Fruit fly (Drosophila melanogaster) whole organism, wandering third instar larva: ENCODE measurements around the gene ebi.

ENCODE experiments used
- Abd-B ChIP-seq: fragments of >200 bp; optimal IDR thresholded peaks from 2 replicates; lab custom pipeline; 2017; ENCODE audit warnings: missing biosample characterization, missing genetic modification characterization
- CrebA ChIP-seq: fragments of 200-800 bp; sonication (Bioruptor generic); optimal IDR thresholded peaks from 2 replicates; lab custom pipeline; 2016; ENCODE audit warnings: missing biosample characterization, mild to moderate bottlenecking, missing genetic modification characterization, borderline replicate concordance
- HLH106 ChIP-seq: fragments of 200-800 bp; optimal IDR thresholded peaks from 3 replicates; lab custom pipeline; 2019; ENCODE audit warnings: missing biosample characterization, mild to moderate bottlenecking, missing genetic modification characterization, moderate library complexity
- Jra ChIP-seq: sonication (Bioruptor generic); optimal IDR thresholded peaks from 2 replicates; lab custom pipeline; 2016; ENCODE audit warnings: missing biosample characterization, missing genetic modification characterization
- N ChIP-seq: fragments of >200 bp; optimal IDR thresholded peaks from 2 replicates; lab custom pipeline; 2018; ENCODE audit warnings: missing biosample characterization, missing external identifiers, missing genetic modification characterization
- br ChIP-seq: fragments of 200-800 bp; sonication (Bioruptor generic); optimal IDR thresholded peaks from 2 replicates; lab custom pipeline; 2016; ENCODE audit warnings: missing biosample characterization, missing genetic modification characterization
- brk ChIP-seq: fragments of 200-800 bp; sonication (Bioruptor generic); optimal IDR thresholded peaks from 2 replicates; lab custom pipeline; 2016; ENCODE audit warnings: missing biosample characterization, mild to moderate bottlenecking, missing genetic modification characterization
- foxo ChIP-seq, 2 experiments: fragments of 200-800 bp; sonication (Bioruptor generic); optimal IDR thresholded peaks; 2 replicates in 1 of 2; 3 replicates in 1 of 2; lab custom pipeline; 2016 to 2017; ENCODE audit warnings: missing biosample characterization in 2 of 2, missing genetic modification characterization in 2 of 2
- h ChIP-seq: fragments of 200-800 bp; sonication (Bioruptor generic); optimal IDR thresholded peaks from 3 replicates; lab custom pipeline; 2016; ENCODE audit warnings: missing biosample characterization, mild to moderate bottlenecking, missing genetic modification characterization
- psq ChIP-seq: fragments of 200-800 bp; sonication (Bioruptor generic); optimal IDR thresholded peaks from 3 replicates; lab custom pipeline; 2017; ENCODE audit warnings: missing biosample characterization, mild to moderate bottlenecking, missing genetic modification characterization, moderate library complexity
- tai ChIP-seq: sonication (Bioruptor generic); optimal IDR thresholded peaks from 2 replicates; lab custom pipeline; 2016; ENCODE audit warnings: missing biosample characterization, missing genetic modification characterization
- usp ChIP-seq: fragments of >200 bp; optimal IDR thresholded peaks from 2 replicates; lab custom pipeline; 2017; ENCODE audit warnings: missing biosample characterization, missing genetic modification characterization

DNA sequence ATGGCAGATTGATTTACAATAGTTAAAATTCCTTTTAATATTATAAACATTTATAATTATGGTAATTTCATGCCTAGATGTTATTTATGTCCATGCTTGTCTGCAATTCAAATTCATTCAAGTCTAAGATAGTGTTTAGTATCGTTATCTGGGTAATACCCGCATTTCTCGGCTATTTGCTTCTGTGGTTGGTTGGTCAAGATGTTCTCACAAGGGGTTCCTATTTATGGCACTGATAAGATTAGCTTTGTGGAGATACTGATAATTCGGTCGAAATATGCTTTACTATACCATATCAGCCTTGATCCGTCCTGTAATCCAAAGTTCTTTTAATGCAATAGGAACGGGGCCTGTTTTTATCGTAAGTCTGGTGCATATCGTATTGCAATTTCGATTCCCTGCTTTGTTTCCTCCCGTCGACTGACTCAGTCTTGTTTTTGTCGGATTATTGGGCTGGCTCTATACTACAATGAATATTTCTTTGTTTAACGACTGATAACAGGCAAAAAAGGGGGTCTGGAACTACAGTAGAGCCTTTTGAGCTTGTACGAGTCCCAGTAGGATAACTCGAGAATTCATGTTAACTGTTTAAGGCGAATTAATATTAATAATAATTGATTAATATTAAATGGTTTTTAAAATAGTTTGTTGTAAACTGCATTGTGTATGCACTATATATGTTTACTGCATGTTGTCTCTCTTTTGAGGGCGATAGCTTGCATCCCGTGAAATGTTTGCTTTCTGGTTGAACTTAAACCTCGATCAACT lies 37.0 kb downstream of the ebi start:
- no peak for TF ChIP-seq CrebA (GFP tag; lab: Kevin White, UChicago)
- no peak for TF ChIP-seq Abd-B (GFP tag; lab: Kevin White, UChicago)
- peak; percentile 38 for TF ChIP-seq HLH106 (tag; lab: Kevin White, UChicago)
- peak in 1 of 2 experiments; percentile 40 for TF ChIP-seq foxo (GFP tag; optimal IDR thresholded peaks at IDR 0.05; lab: Kevin White, UChicago)
- no peak for TF ChIP-seq brk (GFP tag; lab: Kevin White, UChicago)
- TF ChIP-seq usp (GFP tag; lab: Kevin White, UChicago) = no peak
- TF ChIP-seq N (GFP tag; lab: Kevin White, UChicago) = no peak
- no peak for TF ChIP-seq Jra
- no peak for TF ChIP-seq br (GFP tag; lab: Kevin White, UChicago)
- TF ChIP-seq tai (GFP tag; lab: Kevin White, UChicago) = no peak
- TF ChIP-seq h (GFP tag; lab: Kevin White, UChicago) = peak; percentile 0
- peak; percentile 14 for TF ChIP-seq psq (GFP tag; lab: Kevin White, UChicago)
